Worm (Caenorhabditis elegans): Measurements from ENCODE around the gene F21G4.3.

Gene F21G4.3

ce11 chrX:9933291-9934008 is 38.5 kb downstream of the F21G4.3 start:
- TF ChIP-seq hlh-13 (GFP tag; optimal IDR thresholded peaks at IDR 0.05) (no peak), tbx-2 (tag; optimal IDR thresholded peaks at IDR 0.05) (no peak), unc-55 (GFP tag; optimal IDR thresholded peaks at IDR 0.05) (peak; percentile 5)

ce11 chrX:9934009-9934323 is 39.0 kb downstream of the F21G4.3 start:
- TF ChIP-seq ttx-3 (tag; optimal IDR thresholded peaks at IDR 0.05): no peak
- TF ChIP-seq pqm-1 (tag; optimal IDR thresholded peaks at IDR 0.05): no peak
- no peak for TF ChIP-seq ceh-18 (tag; optimal IDR thresholded peaks at IDR 0.05)
- no peak for TF ChIP-seq pat-9 (tag; optimal IDR thresholded peaks at IDR 0.05)
- TF ChIP-seq ama-1 (optimal IDR thresholded peaks at IDR 0.05): no peak
- no peak for TF ChIP-seq ets-4 (tag; optimal IDR thresholded peaks at IDR 0.05)
- TF ChIP-seq hlh-13 (GFP tag; optimal IDR thresholded peaks at IDR 0.05): no peak
- TF ChIP-seq sox-2 (GFP tag; IDR thresholded peaks at IDR 0.05): no peak
- no peak for TF ChIP-seq unc-3 (GFP tag; conservative IDR thresholded peaks at IDR 0.05)
- no peak for TF ChIP-seq unc-3 (tag; optimal IDR thresholded peaks at IDR 0.05)
- TF ChIP-seq pha-4 (tag; optimal IDR thresholded peaks at IDR 0.05): no peak
- no peak for TF ChIP-seq zip-5 (tag; optimal IDR thresholded peaks at IDR 0.05)
- no peak for TF ChIP-seq ceh-9 (tag; optimal IDR thresholded peaks at IDR 0.05)
- TF ChIP-seq T23F11.4 (GFP tag; optimal IDR thresholded peaks at IDR 0.05): no peak
- no peak for TF ChIP-seq fkh-6 (tag; optimal IDR thresholded peaks at IDR 0.05)

ce11 chrX:9938091-9938490 is 43.1 kb downstream of the F21G4.3 start:
- TF ChIP-seq nhr-11 (tag; optimal IDR thresholded peaks at IDR 0.05) (no peak), fkh-10 (GFP tag; optimal IDR thresholded peaks at IDR 0.05) (no peak), eyg-1 (tag; optimal IDR thresholded peaks at IDR 0.05) (no peak), ceh-45 (GFP tag; IDR thresholded peaks at IDR 0.05) (no peak)

- TF ChIP-seq dve-1 (tag; optimal IDR thresholded peaks at IDR 0.05): no peak
- no peak for TF ChIP-seq ttx-3 (tag; optimal IDR thresholded peaks at IDR 0.05)
- TF ChIP-seq tbx-2 (tag; optimal IDR thresholded peaks at IDR 0.05): no peak
- TF ChIP-seq nhr-232 (tag; optimal IDR thresholded peaks at IDR 0.05): no peak
- no peak for TF ChIP-seq ceh-34 (tag; optimal IDR thresholded peaks at IDR 0.05)
- TF ChIP-seq zip-5 (tag; optimal IDR thresholded peaks at IDR 0.05): no peak
- TF ChIP-seq T23F11.4 (GFP tag; optimal IDR thresholded peaks at IDR 0.05): no peak
- TF ChIP-seq C38D4.7 (GFP tag; optimal IDR thresholded peaks at IDR 0.05): no peak
- TF ChIP-seq eyg-1 (tag; optimal IDR thresholded peaks at IDR 0.05): no peak
Observed at ce11 chrX:9938537-9938936, 43.6 kb downstream of the F21G4.3 start, which contains the start of the genes C17G1.5 and C17G1.14. TSS of gene C17G1.5 (plus strand) at chrX:9938802. TSS of gene C17G1.14 (plus strand) at chrX:9938813.

ce11 chrX:9940524-9940923 is 45.6 kb downstream of the F21G4.3 start:
- TF ChIP-seq ceh-48 (tag; optimal IDR thresholded peaks at IDR 0.05) (no peak), ceh-22 (tag; optimal IDR thresholded peaks at IDR 0.05) (no peak), ceh-18 (tag; optimal IDR thresholded peaks at IDR 0.05) (no peak), zip-5 (tag; optimal IDR thresholded peaks at IDR 0.05) (no peak), dmd-4 (tag; optimal IDR thresholded peaks at IDR 0.05; ENCODE audit: borderline replicate concordance) (no peak), dve-1 (tag; optimal IDR thresholded peaks at IDR 0.05) (no peak)

- TF ChIP-seq ceh-6 (GFP tag; optimal IDR thresholded peaks at IDR 0.05) (no peak), pax-1 (tag; optimal IDR thresholded peaks at IDR 0.05) (no peak), pha-4 (tag; optimal IDR thresholded peaks at IDR 0.05) (no peak), ceh-31 (tag; optimal IDR thresholded peaks at IDR 0.05) (peak; percentile 32), K02D7.2 (tag; optimal IDR thresholded peaks at IDR 0.05) (no peak), ceh-45 (GFP tag; IDR thresholded peaks at IDR 0.05) (no peak), pros-1 (tag; optimal IDR thresholded peaks at IDR 0.05) (peak; percentile 19), hlh-6 (tag; optimal IDR thresholded peaks at IDR 0.05) (peak; percentile 23), ahr-1 (tag; optimal IDR thresholded peaks at IDR 0.05) (no peak), ref-2 (tag; optimal IDR thresholded peaks at IDR 0.05) (peak; percentile 55)
Observed at ce11 chrX:9941379-9941778, 46.4 kb downstream of the F21G4.3 start.

All from whole organism, late embryonic.